Fruit fly (Drosophila melanogaster) whole organism, embryonic: Measurements from ENCODE around the gene UQCR-C2.
A peak's percentile ranks its signal among the peaks of the same experiment; 100 is the strongest.

Experiments used
- Atf6 ChIP-seq: fragments of 200-800 bp; sonication (Bioruptor generic); IDR thresholded peaks from 2 replicates; pipeline ENCODE4 v1.3.6; 2022; ENCODE audit warnings: missing biosample characterization, missing genetic modification characterization
- BtbVII ChIP-seq: fragments of 200-800 bp; sonication (Bioruptor generic); optimal IDR thresholded peaks from 3 replicates; lab custom pipeline; 2017; ENCODE audit warnings: missing biosample characterization, mild to moderate bottlenecking, missing genetic modification characterization
- CG10543 ChIP-seq: fragments of 200-800 bp; sonication (Bioruptor generic); optimal IDR thresholded peaks from 3 replicates; lab custom pipeline; 2017; ENCODE audit warnings: missing biosample characterization, mild to moderate bottlenecking, missing genetic modification characterization, moderate library complexity
- CG11695 ChIP-seq: fragments of 200-800 bp; sonication (Bioruptor generic); IDR thresholded peaks from 3 replicates; pipeline ENCODE4 v1.3.6; 2022; ENCODE audit warnings: missing biosample characterization, missing genetic modification characterization
- CG12769 ChIP-seq: fragments of 200-800 bp; sonication (Bioruptor generic); optimal IDR thresholded peaks from 2 replicates; lab custom pipeline; 2019; ENCODE audit warnings: missing biosample characterization, mild to moderate bottlenecking, missing genetic modification characterization, moderate library complexity
- CG13287 ChIP-seq: fragments of 200-800 bp; sonication (Bioruptor generic); IDR thresholded peaks from 2 replicates; pipeline ENCODE4 v1.3.6; 2022; ENCODE audit warnings: missing biosample characterization, missing genetic modification characterization; ENCODE audit not compliant: partially characterized antibody
- CG13296 ChIP-seq: fragments of 200-800 bp; sonication (Bioruptor generic); optimal IDR thresholded peaks from 3 replicates; lab custom pipeline; 2018; ENCODE audit warnings: missing biosample characterization, mild to moderate bottlenecking, missing genetic modification characterization
- CG14014 ChIP-seq: fragments of 200-800 bp; sonication (Bioruptor generic); IDR thresholded peaks from 2 replicates; pipeline ENCODE4 v1.3.6; 2022; ENCODE audit warnings: missing biosample characterization, missing genetic modification characterization
- CG15073 ChIP-seq: fragments of 200-800 bp; sonication (Bioruptor generic); optimal IDR thresholded peaks from 2 replicates; lab custom pipeline; 2016; ENCODE audit warnings: missing biosample characterization, missing genetic modification characterization
- CG15269 ChIP-seq: fragments of 200-800 bp; sonication (Bioruptor generic); optimal IDR thresholded peaks from 2 replicates; lab custom pipeline; 2018; ENCODE audit warnings: missing biosample characterization, mild to moderate bottlenecking, missing genetic modification characterization, moderate library complexity
- CG17359 ChIP-seq: fragments of 200-800 bp; sonication (Bioruptor generic); optimal IDR thresholded peaks from 3 replicates; lab custom pipeline; 2018; ENCODE audit warnings: missing biosample characterization, mild to moderate bottlenecking, missing genetic modification characterization, moderate library complexity
- CG17361 ChIP-seq: fragments of 200-800 bp; sonication (Bioruptor generic); IDR thresholded peaks from 3 replicates; pipeline ENCODE4 v1.3.6; 2022; ENCODE audit warnings: missing biosample characterization, missing genetic modification characterization
- CG17385 ChIP-seq: fragments of 200-800 bp; sonication (Bioruptor generic); optimal IDR thresholded peaks from 3 replicates; lab custom pipeline; 2018; ENCODE audit warnings: missing biosample characterization, mild to moderate bottlenecking, missing genetic modification characterization
- CG3163 ChIP-seq: fragments of 200-800 bp; sonication (Bioruptor generic); optimal IDR thresholded peaks from 3 replicates; lab custom pipeline; 2016; ENCODE audit warnings: missing biosample characterization, missing genetic modification characterization
- CG34376 ChIP-seq: fragments of 200-800 bp; sonication (Bioruptor generic); optimal IDR thresholded peaks from 2 replicates; lab custom pipeline; 2018; ENCODE audit warnings: missing biosample characterization, mild to moderate bottlenecking, missing genetic modification characterization
- CG42726 ChIP-seq: fragments of 200-800 bp; sonication (Bioruptor generic); IDR thresholded peaks from 2 replicates; pipeline ENCODE4 v1.3.6; 2022; ENCODE audit warnings: missing biosample characterization, missing genetic modification characterization; ENCODE audit not compliant: partially characterized antibody
- CG6791 ChIP-seq: fragments of 200-800 bp; sonication (Bioruptor generic); IDR thresholded peaks from 3 replicates; pipeline ENCODE4 v1.3.6; 2022; ENCODE audit warnings: missing biosample characterization, missing genetic modification characterization; ENCODE audit not compliant: partially characterized antibody
- CG7745 ChIP-seq: fragments of 200-800 bp; sonication (Bioruptor generic); optimal IDR thresholded peaks from 2 replicates; lab custom pipeline; 2018; ENCODE audit warnings: missing biosample characterization, mild to moderate bottlenecking, missing genetic modification characterization, moderate library complexity
- CG8290 ChIP-seq, 3 experiments: fragments of 200-800 bp; sonication (Bioruptor generic); optimal IDR thresholded peaks; 2 replicates each; lab custom pipeline; 2016 to 2019; ENCODE audit warnings: missing biosample characterization in 3 of 3, missing genetic modification characterization in 3 of 3, mild to moderate bottlenecking in 2 of 3, moderate library complexity in 1 of 3
- CG8359 ChIP-seq: fragments of 200-800 bp; sonication (Bioruptor generic); optimal IDR thresholded peaks from 2 replicates; lab custom pipeline; 2017; ENCODE audit warnings: missing biosample characterization, mild to moderate bottlenecking, missing genetic modification characterization, borderline replicate concordance
- CG8478 ChIP-seq: fragments of >200 bp; optimal IDR thresholded peaks from 2 replicates; lab custom pipeline; 2018
- CHES-1-like ChIP-seq: fragments of 200-800 bp; sonication (Bioruptor generic); optimal IDR thresholded peaks from 2 replicates; lab custom pipeline; 2016; ENCODE audit warnings: missing biosample characterization, missing genetic modification characterization
- Ets65A ChIP-seq: fragments of 200-800 bp; sonication (Bioruptor generic); peaks from one replicate; lab custom pipeline; 2016; ENCODE audit warnings: missing biosample characterization, missing genetic modification characterization
- Fer1 ChIP-seq: fragments of 200-800 bp; sonication (Bioruptor generic); optimal IDR thresholded peaks from 2 replicates; lab custom pipeline; 2017; ENCODE audit warnings: missing biosample characterization, mild to moderate bottlenecking, missing genetic modification characterization
- Hmr ChIP-seq: fragments of 200-800 bp; sonication (Bioruptor generic); optimal IDR thresholded peaks from 3 replicates; lab custom pipeline; 2017; ENCODE audit warnings: mild to moderate bottlenecking, missing biosample characterization, missing genetic modification reagents, missing genetic modification characterization
- Jarid2 ChIP-seq: fragments of 200-800 bp; sonication (Bioruptor generic); optimal IDR thresholded peaks from 3 replicates; lab custom pipeline; 2017; ENCODE audit warnings: mild to moderate bottlenecking, missing biosample characterization, missing genetic modification reagents, missing genetic modification characterization
- Nf-YC ChIP-seq: fragments of 200-800 bp; optimal IDR thresholded peaks from 3 replicates; lab custom pipeline; 2019; ENCODE audit warnings: missing biosample characterization, mild to moderate bottlenecking, missing genetic modification characterization, moderate library complexity
- Trl ChIP-seq, 3 experiments: fragments of >200 bp in 2 of 3; fragments of 200-800 bp in 1 of 3; sonication (Bioruptor generic) in 1 of 3; optimal IDR thresholded peaks; 2 replicates in 1 of 3; 3 replicates in 2 of 3; lab custom pipeline; 2016 to 2017; ENCODE audit warnings: missing biosample characterization in 1 of 3, missing genetic modification characterization in 1 of 3
- Vsx1 ChIP-seq: fragments of 200-800 bp; sonication (Bioruptor generic); optimal IDR thresholded peaks from 2 replicates; lab custom pipeline; 2017; ENCODE audit warnings: missing biosample characterization, mild to moderate bottlenecking, missing genetic modification characterization, missing genetic modification reagents
- ac ChIP-seq: fragments of 200-800 bp; sonication (Bioruptor generic); optimal IDR thresholded peaks from 3 replicates; lab custom pipeline; 2017; ENCODE audit warnings: missing biosample characterization, mild to moderate bottlenecking, missing genetic modification characterization
- bowl ChIP-seq: fragments of 200-800 bp; sonication (Bioruptor generic); IDR thresholded peaks from 2 replicates; pipeline ENCODE4 v1.3.6; 2022; ENCODE audit warnings: missing biosample characterization, missing genetic modification characterization
- chinmo ChIP-seq: fragments of 200-800 bp; sonication (Bioruptor generic); IDR thresholded peaks from 4 replicates; pipeline ENCODE4 v1.3.6; 2022; ENCODE audit warnings: missing biosample characterization, missing genetic modification characterization; ENCODE audit not compliant: partially characterized antibody
- chm ChIP-seq: fragments of 200-800 bp; sonication (Bioruptor generic); IDR thresholded peaks from 2 replicates; pipeline ENCODE4 v1.3.6; 2022; ENCODE audit warnings: missing biosample characterization, missing genetic modification characterization
- ci ChIP-seq: fragments of 200-800 bp; sonication (Bioruptor generic); IDR thresholded peaks from 3 replicates; pipeline ENCODE4 v1.3.6; 2022; ENCODE audit warnings: missing biosample characterization, missing genetic modification characterization
- corto ChIP-seq: fragments of 200-800 bp; sonication (Bioruptor generic); optimal IDR thresholded peaks from 2 replicates; lab custom pipeline; 2016; ENCODE audit warnings: missing biosample characterization, mild to moderate bottlenecking, missing genetic modification characterization, moderate library complexity
- dm ChIP-seq: fragments of 200-800 bp; sonication (Bioruptor generic); optimal IDR thresholded peaks from 3 replicates; lab custom pipeline; 2016; ENCODE audit warnings: missing biosample characterization, missing genetic modification characterization
- dpn ChIP-seq, 2 experiments: fragments of 200-800 bp; sonication (Bioruptor generic); optimal IDR thresholded peaks; 3 replicates each; lab custom pipeline; 2016; ENCODE audit warnings: missing biosample characterization in 2 of 2, missing genetic modification characterization in 2 of 2
- gro ChIP-seq: fragments of 200-800 bp; sonication (Bioruptor generic); optimal IDR thresholded peaks from 2 replicates; lab custom pipeline; 2016; ENCODE audit warnings: missing biosample characterization, missing genetic modification characterization
- kni ChIP-seq: fragments of 200-800 bp; sonication (Bioruptor generic); optimal IDR thresholded peaks from 3 replicates; lab custom pipeline; 2017; ENCODE audit warnings: mild to moderate bottlenecking, missing biosample characterization, missing genetic modification reagents, missing genetic modification characterization
- lab ChIP-seq: fragments of 200-800 bp; sonication (Bioruptor generic); optimal IDR thresholded peaks from 3 replicates; lab custom pipeline; 2017; ENCODE audit warnings: missing biosample characterization, missing genetic modification characterization, mild to moderate bottlenecking, moderate library complexity, missing genetic modification reagents
- mirr ChIP-seq: fragments of 200-800 bp; sonication (Bioruptor generic); optimal IDR thresholded peaks from 3 replicates; lab custom pipeline; 2018; ENCODE audit warnings: missing biosample characterization, mild to moderate bottlenecking, missing genetic modification characterization
- mld ChIP-seq: fragments of 200-800 bp; sonication (Bioruptor generic); IDR thresholded peaks from 3 replicates; pipeline ENCODE4 v1.3.6; 2022; ENCODE audit warnings: missing biosample characterization, missing genetic modification characterization; ENCODE audit not compliant: partially characterized antibody
- pros ChIP-seq: fragments of 200-800 bp; sonication (Bioruptor generic); optimal IDR thresholded peaks from 3 replicates; lab custom pipeline; 2019; ENCODE audit warnings: missing biosample characterization, mild to moderate bottlenecking, missing genetic modification characterization, moderate library complexity
- sd ChIP-seq: fragments of 200-800 bp; sonication (Bioruptor generic); optimal IDR thresholded peaks from 3 replicates; lab custom pipeline; 2018; ENCODE audit warnings: missing biosample characterization, mild to moderate bottlenecking, missing genetic modification characterization, moderate library complexity
- sens ChIP-seq: fragments of 200-800 bp; sonication (Bioruptor generic); peaks from one replicate; lab custom pipeline; 2016; ENCODE audit warnings: missing biosample characterization, missing genetic modification characterization
- so ChIP-seq: fragments of 200-800 bp; sonication (Bioruptor generic); IDR thresholded peaks from 3 replicates; pipeline ENCODE4 v1.3.6; 2022; ENCODE audit warnings: missing biosample characterization, missing genetic modification characterization
- stwl ChIP-seq: fragments of 200-800 bp; sonication (Bioruptor generic); optimal IDR thresholded peaks from 3 replicates; lab custom pipeline; 2018; ENCODE audit warnings: missing biosample characterization, mild to moderate bottlenecking, missing genetic modification characterization, moderate library complexity
- unc-4 ChIP-seq: fragments of 200-800 bp; sonication (Bioruptor generic); IDR thresholded peaks from 2 replicates; pipeline ENCODE4 v1.3.6; 2022; ENCODE audit warnings: missing biosample characterization, missing genetic modification characterization; ENCODE audit not compliant: partially characterized antibody

UQCR-C2 gene

dm6 chr3L:16572208-16572607, 11.7 kb upstream of the UQCR-C2 start (continued):
- TF ChIP-seq chm (GFP tag; lab: Robert Waterston, UW) (peak; percentile 79; the same call in 1 of the 2 replicates), gro (GFP tag; lab: Kevin White, UChicago) (peak; percentile 56), dm (GFP tag; lab: Kevin White, UChicago) (no peak), Ets65A (no peak), CHES-1-like (GFP tag; lab: Kevin White, UChicago) (peak; percentile 1), CG15073 (GFP tag; lab: Kevin White, UChicago) (no peak), CG17361 (GFP tag; lab: Robert Waterston, UW) (no peak), unc-4 (GFP tag; lab: Robert Waterston, UW) (peak; percentile 23; the same call in 1 of the 2 replicates), CG7745 (tag; lab: Kevin White, UChicago) (peak; percentile 84), corto (GFP tag; lab: Kevin White, UChicago) (no peak), Nf-YC (tag; lab: Kevin White, UChicago) (peak; percentile 1), kni (GFP tag; lab: Kevin White, UChicago) (peak; percentile 33), lab (GFP tag; lab: Kevin White, UChicago) (peak; percentile 55), CG17385 (GFP tag; lab: Kevin White, UChicago) (peak; percentile 35), Vsx1 (peak; percentile 16), mld (GFP tag; lab: Robert Waterston, UW) (no peak), CG14014 (peak; percentile 17; the same call in 1 of the 2 replicates), so (peak; percentile 52; the same call in 2 of the 3 replicates), CG15269 (tag; lab: Kevin White, UChicago) (peak; percentile 19), CG8290 (GFP tag; optimal IDR thresholded peaks at IDR 0.05; lab: Kevin White, UChicago) (no peak), CG8290 (tag; optimal IDR thresholded peaks at IDR 0.05; lab: Kevin White, UChicago) (peak in 1 of 2 experiments; percentile 40), Jarid2 (peak; percentile 93), Atf6 (GFP tag; lab: Robert Waterston, UW) (peak; percentile 39; the same call in 1 of the 2 replicates), CG6791 (0 out of 3 replicates have a peak, but pooled peaks have one; percentile 6), CG10543 (GFP tag; lab: Kevin White, UChicago) (peak; percentile 12), CG17359 (peak; percentile 17), CG13287 (peak; percentile 23; the same call in 1 of the 2 replicates), bowl (GFP tag; lab: Robert Waterston, UW) (no peak), CG3163 (peak; percentile 86), ac (GFP tag; lab: Kevin White, UChicago) (peak; percentile 33), Hmr (no peak), CG12769 (tag; lab: Kevin White, UChicago) (peak; percentile 17), stwl (tag; lab: Kevin White, UChicago) (peak; percentile 15), pros (peak; percentile 5), ci (GFP tag; lab: Robert Waterston, UW) (peak; percentile 71; the same call in 2 of the 3 replicates), Trl (optimal IDR thresholded peaks at IDR 0.05; lab: Kevin White, UChicago) (peak; percentile 60 to 81), Trl (GFP tag; optimal IDR thresholded peaks at IDR 0.05; lab: Kevin White, UChicago) (no peak), Fer1 (GFP tag; lab: Kevin White, UChicago) (peak; percentile 14), CG8359 (GFP tag; lab: Kevin White, UChicago) (peak; percentile 99), CG8478 (lab: Kevin White, UChicago) (no peak), CG34376 (peak; percentile 71), sd (tag; lab: Kevin White, UChicago) (peak; percentile 26), dpn (GFP tag; optimal IDR thresholded peaks at IDR 0.05; lab: Kevin White, UChicago) (peak in 1 of 2 experiments; percentile 0), CG42726 (GFP tag; lab: Robert Waterston, UW) (0 out of 2 replicates have a peak, but pooled peaks have one; percentile 10), sens (GFP tag; lab: Kevin White, UChicago) (peak; percentile 34), BtbVII (GFP tag; lab: Kevin White, UChicago) (peak; percentile 37), CG13296 (GFP tag; lab: Kevin White, UChicago) (peak; percentile 36), CG11695 (GFP tag; lab: Robert Waterston, UW) (0 out of 3 replicates have a peak, but pooled peaks have one; percentile 26), mirr (peak; percentile 9), chinmo (peak; percentile 72; the same call in 2 of the 4 replicates)
